Worm (Caenorhabditis elegans) whole organism, L1 larva: ENCODE measurements around the gene rpb-11.

ENCODE experiments used
- aly-2 ChIP-seq: fragments of 150-350 bp; optimal IDR thresholded peaks from 2 replicates; lab custom pipeline; 2014; ENCODE audit warnings: missing biosample characterization, missing genetic modification characterization
- ceh-63 ChIP-seq: fragments of 200-800 bp; sonication (Bioruptor generic); optimal IDR thresholded peaks from 2 replicates; lab custom pipeline; 2018; ENCODE audit warnings: mild to moderate bottlenecking, missing genetic modification characterization, missing compliant biosample characterization
- ces-1 ChIP-seq: fragments of 150-350 bp; optimal IDR thresholded peaks from 2 replicates; lab custom pipeline; 2014; ENCODE audit warnings: missing biosample characterization, missing genetic modification reagents, missing genetic modification characterization
- lin-13 ChIP-seq: fragments of 150-350 bp; optimal IDR thresholded peaks from 2 replicates; lab custom pipeline; 2014; ENCODE audit warnings: missing biosample characterization, missing genetic modification reagents, missing genetic modification characterization
- nhr-237 ChIP-seq: fragments of 150-350 bp; optimal IDR thresholded peaks from 2 replicates; lab custom pipeline; 2014; ENCODE audit warnings: missing biosample characterization, missing genetic modification characterization
- nhr-85 ChIP-seq: sonication (generic microtip); peaks from one replicate; lab custom pipeline; 2016; ENCODE audit warnings: missing genetic modification characterization, inconsistent platforms, missing compliant biosample characterization

DNA sequence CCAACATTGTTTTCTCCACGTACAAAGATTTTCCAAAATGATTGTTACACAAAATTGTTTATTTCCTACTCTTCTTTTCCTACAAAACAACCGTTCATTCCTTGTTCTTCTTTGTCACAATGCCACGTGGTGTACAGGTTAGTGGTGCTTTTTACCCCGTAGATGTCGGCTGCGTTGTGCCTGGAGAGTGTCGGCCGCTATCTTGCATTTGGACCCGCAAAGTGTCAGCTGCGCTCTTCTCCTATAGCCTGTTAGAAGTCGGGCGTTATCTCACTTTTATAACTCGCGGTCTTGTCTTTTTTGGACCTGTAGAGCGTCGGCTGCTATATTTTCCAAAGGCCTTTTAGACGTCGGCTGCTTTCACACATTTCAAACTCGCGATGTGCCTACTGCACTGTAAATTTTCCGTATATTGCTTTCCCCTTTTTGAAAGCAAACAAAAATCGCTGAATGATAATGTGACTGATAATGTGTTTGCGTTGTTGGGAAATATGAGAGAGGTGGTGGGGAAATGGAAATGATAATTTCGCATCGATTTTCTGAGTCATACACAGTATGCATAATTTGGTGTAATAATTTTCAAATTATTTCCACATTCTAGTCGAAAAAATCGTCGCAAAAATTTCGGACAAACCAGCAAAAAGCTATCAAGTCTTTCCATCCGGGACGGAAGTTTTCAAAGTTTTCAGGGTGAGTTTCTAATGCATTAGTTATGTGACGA, 49.1 kb upstream of the rpb-11 start, which contains the start of gene F01D5.8:
- TF ChIP-seq aly-2 = no peak
- TF ChIP-seq nhr-237 (tag; lab: Kevin White, UChicago) = no peak
- TF ChIP-seq nhr-85 (tag; lab: Kevin White, UChicago) = no peak
- TF ChIP-seq ceh-63 (GFP tag; lab: Kevin White, UChicago) = no peak
- TF ChIP-seq ces-1 (GFP tag; lab: Kevin White, UChicago) = no peak
- TF ChIP-seq lin-13 (GFP tag; lab: Kevin White, UChicago) = no peak
